Worm (Caenorhabditis elegans): Measurements from ENCODE around the gene ZK1010.5.

ZK1010.5 gene

ce11 chrIII:12971828-12972379 lies 15.4 kb downstream of the ZK1010.5 start (continued):
- no peak for TF ChIP-seq dmd-6 (GFP tag; IDR thresholded peaks at IDR 0.05)
- TF ChIP-seq mep-1 (tag; optimal IDR thresholded peaks at IDR 0.05), result peak; percentile 2
- TF ChIP-seq lin-39 (tag; optimal IDR thresholded peaks at IDR 0.05), result no peak
- no peak for TF ChIP-seq skn-1 (tag; optimal IDR thresholded peaks at IDR 0.05)
- no peak for TF ChIP-seq jun-1 (tag; optimal IDR thresholded peaks at IDR 0.05)
- no peak for TF ChIP-seq spr-1 (tag; optimal IDR thresholded peaks at IDR 0.05)
- no peak for TF ChIP-seq mxl-3 (GFP tag; optimal IDR thresholded peaks at IDR 0.05)
- no peak for TF ChIP-seq ceh-32 (tag; optimal IDR thresholded peaks at IDR 0.05; ENCODE audit: poor library complexity)
- TF ChIP-seq saeg-2 (GFP tag; IDR thresholded peaks at IDR 0.05), result no peak
- no peak for TF ChIP-seq egl-43 (GFP tag; IDR thresholded peaks at IDR 0.05)
- TF ChIP-seq ceh-62 (tag; optimal IDR thresholded peaks at IDR 0.05), result no peak
- TF ChIP-seq ces-1 (GFP tag; optimal IDR thresholded peaks at IDR 0.05), result no peak
- TF ChIP-seq lim-7 (GFP tag; IDR thresholded peaks at IDR 0.05), result no peak
- no peak for TF ChIP-seq pha-4 (GFP tag; IDR thresholded peaks at IDR 0.05)
- TF ChIP-seq pha-4 (tag; optimal IDR thresholded peaks at IDR 0.05), result no peak
- peak; percentile 58 for TF ChIP-seq dve-1 (tag; optimal IDR thresholded peaks at IDR 0.05; ENCODE audit: insufficient read depth)

DNA sequence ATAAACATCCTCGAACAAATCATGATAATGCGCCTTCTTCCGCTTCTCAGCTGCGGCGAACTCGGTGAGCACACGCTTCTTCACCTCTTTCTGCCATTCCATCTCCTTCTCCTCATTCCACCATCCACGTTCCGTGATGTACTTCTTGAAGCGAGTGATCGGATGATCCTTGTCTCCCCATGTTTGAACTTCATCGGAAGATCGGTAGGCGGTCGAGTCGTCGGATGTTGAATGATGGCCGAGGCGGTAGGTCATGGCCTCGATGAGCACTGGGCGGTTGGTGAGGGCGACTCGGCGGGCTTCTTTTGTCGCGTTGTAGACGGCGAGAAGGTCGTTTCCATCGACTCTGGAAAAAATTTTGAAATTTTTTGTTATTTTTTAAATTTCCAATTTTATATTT lies 19.0 kb downstream of the ZK1010.5 start:
- TF ChIP-seq zag-1 (tag; optimal IDR thresholded peaks at IDR 0.05) (no peak), mdt-29 (GFP tag; IDR thresholded peaks at IDR 0.05) (no peak), set-16 (GFP tag; IDR thresholded peaks at IDR 0.05) (peak; percentile 51)

DNA sequence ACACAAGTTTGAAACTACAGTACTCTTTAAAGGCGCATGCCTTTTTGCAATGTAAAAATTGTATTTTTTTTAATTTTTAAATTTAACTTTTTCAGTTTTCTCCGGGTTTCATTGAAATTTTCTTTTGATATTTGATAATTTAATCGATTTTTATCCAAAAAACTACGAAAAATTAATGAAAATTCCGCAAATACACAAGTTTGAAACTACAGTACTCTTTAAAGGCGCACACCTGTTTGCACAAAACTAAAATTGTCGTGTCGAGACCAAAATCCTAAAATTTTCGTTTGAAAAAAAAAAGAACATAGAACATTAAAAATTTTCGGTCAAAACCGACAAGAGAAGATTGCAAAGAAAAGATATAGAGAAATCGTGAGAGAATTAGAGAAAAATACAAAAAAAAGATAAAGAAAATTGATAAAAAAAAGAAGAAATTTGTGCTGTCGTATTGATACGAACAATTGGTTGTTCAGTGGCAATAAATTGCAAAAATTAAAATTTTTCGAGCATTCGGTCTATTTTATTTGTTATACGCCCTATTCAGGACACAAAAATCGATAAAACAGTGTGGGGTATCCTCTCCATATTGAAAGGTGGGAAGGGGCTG lies 19.8 kb downstream of the ZK1010.5 start:
- no peak for TF ChIP-seq F44E2.7 (GFP tag; IDR thresholded peaks at IDR 0.05)
- TF ChIP-seq ztf-11 (tag; optimal IDR thresholded peaks at IDR 0.05), result no peak
- no peak for TF ChIP-seq arid-1 (GFP tag; conservative IDR thresholded peaks at IDR 0.05)
- TF ChIP-seq hlh-11 (tag; optimal IDR thresholded peaks at IDR 0.05), result peak; percentile 24
- TF ChIP-seq dpl-1 (GFP tag; optimal IDR thresholded peaks at IDR 0.05), result no peak
- peak; percentile 61 for TF ChIP-seq php-3 (GFP tag; IDR thresholded peaks at IDR 0.05)
- no peak for TF ChIP-seq daf-16 (GFP tag; optimal IDR thresholded peaks at IDR 0.05)
- TF ChIP-seq daf-16 (tag; optimal IDR thresholded peaks at IDR 0.05), result peak; percentile 8
- TF ChIP-seq lsy-2 (tag; optimal IDR thresholded peaks at IDR 0.05), result peak in 1 of 2 experiments; percentile 44
- peak; percentile 24 for TF ChIP-seq F49E8.2 (tag; optimal IDR thresholded peaks at IDR 0.05; ENCODE audit: borderline replicate concordance)
- peak; percentile 31 for TF ChIP-seq nhr-28 (tag; optimal IDR thresholded peaks at IDR 0.05)
- peak; percentile 57 for TF ChIP-seq pqm-1 (tag; optimal IDR thresholded peaks at IDR 0.05)
- TF ChIP-seq mep-1 (tag; optimal IDR thresholded peaks at IDR 0.05), result peak; percentile 38
- TF ChIP-seq lin-38 (GFP tag; IDR thresholded peaks at IDR 0.05), result peak; percentile 7; the same call in 1 of the 2 replicates
- TF ChIP-seq dmd-6 (GFP tag; IDR thresholded peaks at IDR 0.05), result peak; percentile 57
- TF ChIP-seq dve-1 (tag; optimal IDR thresholded peaks at IDR 0.05; ENCODE audit: insufficient read depth), result peak; percentile 70

- no peak for TF ChIP-seq nhr-28 (tag; optimal IDR thresholded peaks at IDR 0.05)
- no peak for TF ChIP-seq nhr-237 (tag; optimal IDR thresholded peaks at IDR 0.05)
- TF ChIP-seq nhr-10 (tag; optimal IDR thresholded peaks at IDR 0.05), result no peak
- TF ChIP-seq ama-1 (optimal IDR thresholded peaks at IDR 0.05), result no peak
- no peak for TF ChIP-seq lin-1 (GFP tag; IDR thresholded peaks at IDR 0.05)
- TF ChIP-seq jun-1 (tag; optimal IDR thresholded peaks at IDR 0.05), result no peak
- TF ChIP-seq nhr-77 (tag; optimal IDR thresholded peaks at IDR 0.05), result no peak
Measured at ce11 chrIII:12966895-12967294, 20.4 kb downstream of the ZK1010.5 start, which contains the start of gene ttm-1. Gene ttm-1 (minus strand): TSS chrIII:12966995.
